Worm (Caenorhabditis elegans) whole organism, L2 larva: Measurements from ENCODE around the gene ham-1.
A peak's percentile ranks its signal among the peaks of the same experiment; 100 is the strongest.

Experiments
- C34F6.9 ChIP-seq: fragments of 150-350 bp; optimal IDR thresholded peaks from 2 replicates; lab custom pipeline; 2014; ENCODE audit warnings: missing biosample characterization, missing genetic modification characterization
- F13H6.1 ChIP-seq: sonication (generic microtip); optimal IDR thresholded peaks from 2 replicates; lab custom pipeline; 2016; ENCODE audit warnings: missing genetic modification characterization, missing compliant biosample characterization
- Y55F3AM.14 ChIP-seq: fragments of 200-800 bp; sonication (Bioruptor generic); optimal IDR thresholded peaks from 2 replicates; lab custom pipeline; 2018; ENCODE audit warnings: mild to moderate bottlenecking, missing genetic modification characterization, missing compliant biosample characterization
- ZK546.5 ChIP-seq: sonication (generic microtip); optimal IDR thresholded peaks from 2 replicates; lab custom pipeline; 2017; ENCODE audit warnings: missing biosample characterization, missing genetic modification characterization
- alr-1 ChIP-seq: fragments of 150-350 bp; optimal IDR thresholded peaks from 2 replicates; lab custom pipeline; 2014; ENCODE audit warnings: missing biosample characterization, missing genetic modification characterization
- aly-2 ChIP-seq: fragments of 150-350 bp; optimal IDR thresholded peaks from 2 replicates; lab custom pipeline; 2014; ENCODE audit warnings: missing biosample characterization, missing genetic modification characterization
- ama-1 ChIP-seq: fragments of 150-350 bp; optimal IDR thresholded peaks from 2 replicates; lab custom pipeline; 2018; ENCODE audit warnings: inconsistent platforms
- blmp-1 ChIP-seq: sonication (generic microtip); optimal IDR thresholded peaks from 2 replicates; lab custom pipeline; 2017; ENCODE audit warnings: missing genetic modification characterization, mild to moderate bottlenecking, missing compliant biosample characterization, antibody characterized with exemption, moderate library complexity; ENCODE audit not compliant: insufficient read depth
- ceh-16 ChIP-seq: fragments of 150-350 bp; optimal IDR thresholded peaks from 2 replicates; lab custom pipeline; 2014; ENCODE audit warnings: missing biosample characterization, missing genetic modification characterization
- ceh-82 ChIP-seq: fragments of 150-350 bp; optimal IDR thresholded peaks from 2 replicates; lab custom pipeline; 2014; ENCODE audit warnings: missing biosample characterization, missing genetic modification characterization
- crh-2 ChIP-seq: sonication (generic microtip); optimal IDR thresholded peaks from 2 replicates; lab custom pipeline; 2017; ENCODE audit warnings: missing biosample characterization, missing genetic modification characterization
- dmd-4 ChIP-seq: sonication (generic microtip); optimal IDR thresholded peaks from 2 replicates; lab custom pipeline; 2017; ENCODE audit warnings: missing biosample characterization, missing genetic modification characterization
- egl-27 ChIP-seq: sonication (generic microtip); optimal IDR thresholded peaks from 3 replicates; lab custom pipeline; 2017; ENCODE audit warnings: missing biosample characterization, missing genetic modification reagents, missing genetic modification characterization
- elt-3 ChIP-seq: sonication (generic microtip); optimal IDR thresholded peaks from 2 replicates; lab custom pipeline; 2017; ENCODE audit warnings: missing biosample characterization, missing genetic modification characterization
- fos-1 ChIP-seq: fragments of 150-350 bp; optimal IDR thresholded peaks from 2 replicates; lab custom pipeline; 2014; ENCODE audit warnings: missing biosample characterization, missing genetic modification characterization
- gmeb-1 ChIP-seq: fragments of 150-350 bp; optimal IDR thresholded peaks from 2 replicates; lab custom pipeline; 2014; ENCODE audit warnings: missing biosample characterization, missing genetic modification characterization
- lin-11 ChIP-seq: fragments of 150-350 bp; sonication (generic microtip); optimal IDR thresholded peaks from 2 replicates; lab custom pipeline; 2014; ENCODE audit warnings: missing biosample characterization, missing genetic modification characterization, inconsistent platforms, mixed read lengths
- lin-13 ChIP-seq: fragments of 150-350 bp; optimal IDR thresholded peaks from 2 replicates; lab custom pipeline; 2014; ENCODE audit warnings: missing biosample characterization, missing genetic modification reagents, missing genetic modification characterization
- lin-39 ChIP-seq: fragments of 150-350 bp; optimal IDR thresholded peaks from 2 replicates; lab custom pipeline; 2014; ENCODE audit warnings: missing biosample characterization, missing genetic modification reagents, missing genetic modification characterization
- lsy-2 ChIP-seq, 2 experiments: fragments of 150-350 bp in 1 of 2; sonication (generic microtip) in 1 of 2; optimal IDR thresholded peaks; 2 replicates each; lab custom pipeline; 2014 to 2017; ENCODE audit warnings: missing biosample characterization in 2 of 2, missing genetic modification characterization in 2 of 2
- mab-5 ChIP-seq: fragments of 150-350 bp; optimal IDR thresholded peaks from 2 replicates; lab custom pipeline; 2014; ENCODE audit warnings: missing biosample characterization, missing genetic modification characterization
- mdl-1 ChIP-seq, 2 experiments: fragments of 150-350 bp in 1 of 2; sonication (generic microtip) in 1 of 2; optimal IDR thresholded peaks; 2 replicates each; lab custom pipeline; 2017; ENCODE audit warnings: missing biosample characterization in 2 of 2, missing genetic modification characterization in 2 of 2
- nhr-10 ChIP-seq: sonication (generic microtip); optimal IDR thresholded peaks from 2 replicates; lab custom pipeline; 2017; ENCODE audit warnings: missing biosample characterization, missing genetic modification characterization
- nhr-11 ChIP-seq: fragments of 150-350 bp; optimal IDR thresholded peaks from 2 replicates; lab custom pipeline; 2014; ENCODE audit warnings: missing biosample characterization, missing genetic modification characterization
- nhr-12 ChIP-seq: fragments of 150-350 bp; optimal IDR thresholded peaks from 2 replicates; lab custom pipeline; 2014; ENCODE audit warnings: missing biosample characterization, missing genetic modification characterization
- nhr-129 ChIP-seq: fragments of 150-350 bp; optimal IDR thresholded peaks from 2 replicates; lab custom pipeline; 2014; ENCODE audit warnings: missing biosample characterization, missing genetic modification characterization
- nhr-21 ChIP-seq: fragments of 150-350 bp; optimal IDR thresholded peaks from 2 replicates; lab custom pipeline; 2014; ENCODE audit warnings: missing biosample characterization, missing genetic modification characterization
- nhr-23 ChIP-seq: fragments of 150-350 bp; optimal IDR thresholded peaks from 2 replicates; lab custom pipeline; 2014; ENCODE audit warnings: missing biosample characterization, missing genetic modification reagents, missing genetic modification characterization
- nhr-237 ChIP-seq: fragments of 150-350 bp; optimal IDR thresholded peaks from 2 replicates; lab custom pipeline; 2014; ENCODE audit warnings: missing biosample characterization, missing genetic modification characterization
- nhr-25 ChIP-seq: fragments of 150-350 bp; sonication (generic microtip); optimal IDR thresholded peaks from 3 replicates; lab custom pipeline; 2014; ENCODE audit warnings: missing biosample characterization, missing genetic modification characterization
- nhr-6 ChIP-seq: fragments of 150-350 bp; optimal IDR thresholded peaks from 2 replicates; lab custom pipeline; 2014; ENCODE audit warnings: missing biosample characterization, missing genetic modification characterization
- peb-1 ChIP-seq: fragments of 150-350 bp; optimal IDR thresholded peaks from 2 replicates; lab custom pipeline; 2014; ENCODE audit warnings: missing biosample characterization, missing genetic modification characterization
- sem-4 ChIP-seq: fragments of 150-350 bp; optimal IDR thresholded peaks from 2 replicates; lab custom pipeline; 2014; ENCODE audit warnings: missing biosample characterization, missing genetic modification reagents, missing genetic modification characterization
- skn-1 ChIP-seq: sonication (generic microtip); optimal IDR thresholded peaks from 2 replicates; lab custom pipeline; 2017; ENCODE audit warnings: missing biosample characterization, missing genetic modification characterization
- sma-3 ChIP-seq: sonication (generic microtip); optimal IDR thresholded peaks from 2 replicates; lab custom pipeline; 2016; ENCODE audit warnings: missing genetic modification reagents, missing genetic modification characterization, missing compliant biosample characterization
- sma-9 ChIP-seq, 2 experiments: fragments of 150-350 bp in 1 of 2; sonication (generic microtip) in 1 of 2; optimal IDR thresholded peaks; 2 replicates each; lab custom pipeline; 2014 to 2016; ENCODE audit warnings: missing genetic modification characterization in 2 of 2, mild to moderate bottlenecking in 1 of 2, missing biosample characterization in 1 of 2, missing compliant biosample characterization in 1 of 2, missing genetic modification reagents in 1 of 2, moderate library complexity in 1 of 2
- snpc-4 ChIP-seq: fragments of 150-350 bp; optimal IDR thresholded peaks from 2 replicates; lab custom pipeline; 2014; ENCODE audit warnings: missing biosample characterization, missing genetic modification characterization
- unc-39 ChIP-seq: fragments of 150-350 bp; optimal IDR thresholded peaks from 2 replicates; lab custom pipeline; 2014; ENCODE audit warnings: missing biosample characterization, missing genetic modification characterization
- unc-55 ChIP-seq: fragments of 150-350 bp; sonication (generic microtip); optimal IDR thresholded peaks from 3 replicates; lab custom pipeline; 2014; ENCODE audit warnings: missing biosample characterization, missing genetic modification reagents, missing genetic modification characterization
- unc-62 ChIP-seq: fragments of 150-350 bp; optimal IDR thresholded peaks from 2 replicates; lab custom pipeline; 2014; ENCODE audit warnings: missing biosample characterization, missing genetic modification reagents, missing genetic modification characterization
- ztf-1 ChIP-seq: fragments of 200-800 bp; sonication (Bioruptor generic); conservative IDR thresholded peaks from 2 replicates; pipeline ENCODE4 v1.3.6; 2022; ENCODE audit warnings: missing genetic modification characterization, missing compliant biosample characterization
- ztf-11 ChIP-seq: sonication (generic microtip); optimal IDR thresholded peaks from 2 replicates; lab custom pipeline; 2017; ENCODE audit warnings: missing biosample characterization, missing genetic modification characterization
- ztf-4 ChIP-seq: fragments of 150-350 bp; optimal IDR thresholded peaks from 2 replicates; lab custom pipeline; 2014; ENCODE audit warnings: missing biosample characterization, missing genetic modification characterization

The ham-1 gene

ce11 chrIV:12547824-12548223, 5.8 kb downstream of the ham-1 start, which contains the start of gene ipmk-1:
Gene ipmk-1 (plus strand): TSS chrIV:12548124.
- TF ChIP-seq nhr-23 (no peak), lin-39 (tag; lab: Kevin White, UChicago) (no peak), nhr-11 (no peak), sem-4 (no peak), nhr-10 (tag; lab: Kevin White, UChicago) (no peak), ceh-16 (tag; lab: Kevin White, UChicago) (no peak), aly-2 (tag; lab: Kevin White, UChicago) (no peak), blmp-1 (tag; lab: Kevin White, UChicago) (no peak), ztf-11 (tag; lab: Kevin White, UChicago) (no peak), ZK546.5 (no peak), egl-27 (tag; lab: Kevin White, UChicago) (no peak), unc-62 (GFP tag; lab: Kevin White, UChicago) (no peak), nhr-6 (no peak), C34F6.9 (no peak), mab-5 (no peak), peb-1 (tag; lab: Kevin White, UChicago) (no peak)

- TF ChIP-seq nhr-25 (tag; lab: Kevin White, UChicago) (no peak), lin-11 (no peak), nhr-23 (no peak), mab-5 (no peak), lin-39 (tag; lab: Kevin White, UChicago) (no peak), ztf-4 (tag; lab: Kevin White, UChicago) (no peak), unc-62 (GFP tag; lab: Kevin White, UChicago) (no peak), skn-1 (no peak), ztf-11 (tag; lab: Kevin White, UChicago) (no peak), mdl-1 (tag; optimal IDR thresholded peaks at IDR 0.05; lab: Kevin White, UChicago) (no peak), C34F6.9 (no peak), snpc-4 (tag; lab: Kevin White, UChicago) (no peak), nhr-11 (no peak), blmp-1 (tag; lab: Kevin White, UChicago) (no peak), nhr-12 (tag; lab: Kevin White, UChicago) (no peak), elt-3 (tag; lab: Kevin White, UChicago) (no peak), ZK546.5 (no peak), ceh-82 (tag; lab: Kevin White, UChicago) (no peak), gmeb-1 (no peak), dmd-4 (no peak)
- TF ChIP-seq, all 48 proteins: peak for 0
These were observed 7.0 kb downstream of the ham-1 start for ce11 chrIV:12549014-12549413.

- no peak for TF ChIP-seq nhr-12 (tag; lab: Kevin White, UChicago)
- no peak for TF ChIP-seq gmeb-1
- TF ChIP-seq F13H6.1, result no peak
- no peak for TF ChIP-seq crh-2
- TF ChIP-seq egl-27 (tag; lab: Kevin White, UChicago), result no peak
- no peak for TF ChIP-seq aly-2 (tag; lab: Kevin White, UChicago)
- no peak for TF ChIP-seq nhr-237 (tag; lab: Kevin White, UChicago)
- no peak for TF ChIP-seq unc-55 (GFP tag; lab: Kevin White, UChicago)
- no peak for TF ChIP-seq ama-1 (lab: Kevin White, UChicago)
- TF ChIP-seq ZK546.5, result no peak
- TF ChIP-seq mab-5, result no peak
- TF ChIP-seq nhr-25 (tag; lab: Kevin White, UChicago), result no peak
- no peak for TF ChIP-seq sem-4
- TF ChIP-seq nhr-11, result no peak
- no peak for TF ChIP-seq dmd-4
- no peak for TF ChIP-seq skn-1
- no peak for TF ChIP-seq ztf-1 (GFP tag; lab: Robert Waterston, UW)
- no peak for TF ChIP-seq nhr-21 (tag; lab: Kevin White, UChicago)
- TF ChIP-seq nhr-23, result no peak
- TF ChIP-seq, all 48 proteins: peak for 0
These were observed 10.0 kb downstream of the ham-1 start for ce11 chrIV:12551944-12552343.

ce11 chrIV:12558925-12559450, 17.0 kb downstream of the ham-1 start, which contains the start of the genes ZK795.2 and ZK795.3:
Gene ZK795.2 (minus strand): TSS chrIV:12558975.
Gene ZK795.3 (plus strand): TSS chrIV:12559365.
- TF ChIP-seq gmeb-1, result peak; percentile 99
- TF ChIP-seq nhr-6, result peak; percentile 22
- TF ChIP-seq blmp-1 (tag; lab: Kevin White, UChicago), result no peak
- TF ChIP-seq unc-55 (GFP tag; lab: Kevin White, UChicago), result peak; percentile 88
- TF ChIP-seq nhr-129, result peak; percentile 19
- peak; percentile 11 for TF ChIP-seq mab-5
- TF ChIP-seq fos-1 (tag; lab: Kevin White, UChicago), result peak; percentile 11
- TF ChIP-seq sma-3, result peak; percentile 42
- TF ChIP-seq alr-1 (tag; lab: Kevin White, UChicago), result no peak
- peak; percentile 73 to 85 for TF ChIP-seq lsy-2 (tag; optimal IDR thresholded peaks at IDR 0.05; lab: Kevin White, UChicago)
- TF ChIP-seq Y55F3AM.14 (GFP tag; lab: Kevin White, UChicago), result no peak
- TF ChIP-seq F13H6.1, result peak; percentile 1
- TF ChIP-seq sma-9 (GFP tag; optimal IDR thresholded peaks at IDR 0.05; lab: Kevin White, UChicago), result peak; percentile 56
- no peak for TF ChIP-seq sma-9 (tag; optimal IDR thresholded peaks at IDR 0.05; lab: Kevin White, UChicago)
- peak; percentile 32 for TF ChIP-seq nhr-21 (tag; lab: Kevin White, UChicago)
- peak; percentile 84 for TF ChIP-seq C34F6.9
- peak; percentile 56 for TF ChIP-seq crh-2
- TF ChIP-seq unc-39 (tag; lab: Kevin White, UChicago), result no peak
- peak; percentile 67 for TF ChIP-seq lin-13 (GFP tag; lab: Kevin White, UChicago)
- TF ChIP-seq lin-11, result no peak
- peak; percentile 74 for TF ChIP-seq nhr-25 (tag; lab: Kevin White, UChicago)
- TF ChIP-seq snpc-4 (tag; lab: Kevin White, UChicago), result peak; percentile 39
